Fruit fly (Drosophila melanogaster) whole organism, embryonic: Measurements from ENCODE around the gene CheB93b.
A peak's percentile ranks its signal among the peaks of the same experiment; 100 is the strongest.

Experiments
- Bdp1 ChIP-seq: fragments of 200-800 bp; sonication (Bioruptor generic); optimal IDR thresholded peaks from 3 replicates; lab custom pipeline; 2016; ENCODE audit warnings: missing biosample characterization, missing genetic modification characterization
- CG1024 ChIP-seq: fragments of 200-800 bp; sonication (Bioruptor generic); IDR thresholded peaks from 2 replicates; pipeline ENCODE4 v1.3.6; 2022; ENCODE audit warnings: missing biosample characterization, missing genetic modification characterization
- CG12744 ChIP-seq: fragments of 200-800 bp; sonication (Bioruptor generic); optimal IDR thresholded peaks from 2 replicates; lab custom pipeline; 2016; ENCODE audit warnings: missing biosample characterization, missing genetic modification characterization
- CG2199 ChIP-seq: fragments of 200-800 bp; sonication (Bioruptor generic); IDR thresholded peaks from 3 replicates; pipeline ENCODE4 v1.3.6; 2022; ENCODE audit warnings: missing biosample characterization, missing genetic modification characterization
- CG31388 ChIP-seq: fragments of 200-800 bp; sonication (Bioruptor generic); optimal IDR thresholded peaks from 2 replicates; lab custom pipeline; 2016; ENCODE audit warnings: missing biosample characterization, missing genetic modification characterization
- CG31441 ChIP-seq: fragments of 200-800 bp; sonication (Bioruptor generic); IDR thresholded peaks from 2 replicates; pipeline ENCODE4 v1.3.6; 2022; ENCODE audit warnings: missing biosample characterization, missing genetic modification characterization
- CG32767 ChIP-seq: fragments of 200-800 bp; sonication (Bioruptor generic); IDR thresholded peaks from 2 replicates; pipeline ENCODE4 v1.3.6; 2022; ENCODE audit warnings: missing biosample characterization, missing genetic modification characterization
- CG42726 ChIP-seq: fragments of 200-800 bp; sonication (Bioruptor generic); IDR thresholded peaks from 2 replicates; pipeline ENCODE4 v1.3.6; 2022; ENCODE audit warnings: missing biosample characterization, missing genetic modification characterization; ENCODE audit not compliant: partially characterized antibody
- CG4404 ChIP-seq: fragments of 200-800 bp; sonication (Bioruptor generic); IDR thresholded peaks from 2 replicates; pipeline ENCODE4 v1.3.6; 2022; ENCODE audit warnings: missing biosample characterization, missing genetic modification characterization
- CG6175 ChIP-seq: fragments of 200-800 bp; sonication (Bioruptor generic); IDR thresholded peaks from 3 replicates; pipeline ENCODE4 v1.3.6; 2022; ENCODE audit warnings: missing biosample characterization, missing genetic modification characterization
- CG7987 ChIP-seq: fragments of 200-800 bp; sonication (Bioruptor generic); optimal IDR thresholded peaks from 2 replicates; lab custom pipeline; 2018; ENCODE audit warnings: missing biosample characterization, mild to moderate bottlenecking, missing genetic modification characterization, moderate library complexity
- CG8281 ChIP-seq: fragments of 200-800 bp; sonication (Bioruptor generic); optimal IDR thresholded peaks from 2 replicates; lab custom pipeline; 2018; ENCODE audit warnings: missing biosample characterization, mild to moderate bottlenecking, missing genetic modification characterization, moderate library complexity
- CG9932 ChIP-seq: fragments of 200-800 bp; sonication (Bioruptor generic); IDR thresholded peaks from 2 replicates; pipeline ENCODE4 v1.3.6; 2022; ENCODE audit warnings: missing biosample characterization, missing genetic modification characterization
- CoRest ChIP-seq: fragments of 200-800 bp; sonication (Bioruptor generic); optimal IDR thresholded peaks from 3 replicates; lab custom pipeline; 2018; ENCODE audit warnings: missing biosample characterization, mild to moderate bottlenecking, missing genetic modification characterization, moderate library complexity
- D ChIP-seq, 2 experiments: fragments of 200-800 bp in 1 of 2; fragments of >200 bp in 1 of 2; sonication (Bioruptor generic) in 1 of 2; optimal IDR thresholded peaks; 2 replicates in 1 of 2; 3 replicates in 1 of 2; lab custom pipeline; 2017; ENCODE audit warnings: mild to moderate bottlenecking in 1 of 2, missing biosample characterization in 1 of 2, missing genetic modification characterization in 1 of 2, missing genetic modification reagents in 1 of 2
- D19A ChIP-seq: fragments of 200-800 bp; optimal IDR thresholded peaks from 3 replicates; lab custom pipeline; 2019; ENCODE audit warnings: missing biosample characterization, mild to moderate bottlenecking, missing genetic modification characterization, moderate library complexity
- Dll ChIP-seq: fragments of 200-800 bp; sonication (Bioruptor generic); IDR thresholded peaks from 4 replicates; pipeline ENCODE4 v1.3.6; 2022; ENCODE audit warnings: missing biosample characterization, missing genetic modification characterization; ENCODE audit not compliant: partially characterized antibody
- Dref ChIP-seq: fragments of 200-800 bp; sonication (Bioruptor generic); IDR thresholded peaks from 2 replicates; pipeline ENCODE4 v1.3.6; 2022; ENCODE audit warnings: missing biosample characterization, missing genetic modification characterization
- E2f2 ChIP-seq: fragments of 200-800 bp; sonication (Bioruptor generic); IDR thresholded peaks from 2 replicates; pipeline ENCODE4 v1.3.6; 2022; ENCODE audit warnings: missing biosample characterization, missing genetic modification characterization
- Ets65A ChIP-seq: fragments of 200-800 bp; sonication (Bioruptor generic); peaks from one replicate; lab custom pipeline; 2016; ENCODE audit warnings: missing biosample characterization, missing genetic modification characterization
- Gsc ChIP-seq: fragments of 200-800 bp; sonication (Bioruptor generic); IDR thresholded peaks from 2 replicates; pipeline ENCODE4 v1.3.6; 2022; ENCODE audit warnings: missing biosample characterization, missing genetic modification characterization
- HLHmδ ChIP-seq: fragments of 200-800 bp; sonication (Bioruptor generic); optimal IDR thresholded peaks from 2 replicates; lab custom pipeline; 2018; ENCODE audit warnings: missing biosample characterization, mild to moderate bottlenecking, missing genetic modification characterization, moderate library complexity
- MESR4 ChIP-seq: fragments of 200-800 bp; sonication (Bioruptor generic); optimal IDR thresholded peaks from 2 replicates; lab custom pipeline; 2018; ENCODE audit warnings: missing biosample characterization, mild to moderate bottlenecking, missing genetic modification characterization, moderate library complexity
- Scr ChIP-seq: fragments of 200-800 bp; sonication (Bioruptor generic); IDR thresholded peaks from 2 replicates; pipeline ENCODE4 v1.3.6; 2022; ENCODE audit warnings: missing biosample characterization, missing genetic modification characterization; ENCODE audit not compliant: partially characterized antibody
- al ChIP-seq: fragments of 200-800 bp; sonication (Bioruptor generic); IDR thresholded peaks from 2 replicates; pipeline ENCODE4 v1.3.6; 2022; ENCODE audit warnings: missing biosample characterization, missing genetic modification characterization
- ap ChIP-seq: fragments of 200-800 bp; sonication (Bioruptor generic); IDR thresholded peaks from 2 replicates; pipeline ENCODE4 v1.3.6; 2022; ENCODE audit warnings: missing biosample characterization, missing genetic modification characterization
- ara ChIP-seq: fragments of 200-800 bp; sonication (Bioruptor generic); IDR thresholded peaks from 2 replicates; pipeline ENCODE4 v1.3.6; 2022; ENCODE audit warnings: missing biosample characterization, missing genetic modification characterization
- ci ChIP-seq: fragments of 200-800 bp; sonication (Bioruptor generic); IDR thresholded peaks from 3 replicates; pipeline ENCODE4 v1.3.6; 2022; ENCODE audit warnings: missing biosample characterization, missing genetic modification characterization
- hkb ChIP-seq, 2 experiments: fragments of 200-800 bp in 1 of 2; fragments of >200 bp in 1 of 2; sonication (Bioruptor generic) in 1 of 2; IDR thresholded peaks in 1 of 2; optimal IDR thresholded peaks in 1 of 2; 2 replicates each; pipeline versions ENCODE4 v1.3.6 to Lab custom; 2017 to 2022; ENCODE audit warnings: missing biosample characterization in 1 of 2, missing genetic modification characterization in 1 of 2
- klu ChIP-seq: fragments of 200-800 bp; sonication (Bioruptor generic); IDR thresholded peaks from 2 replicates; pipeline ENCODE4 v1.3.6; 2022; ENCODE audit warnings: missing biosample characterization, missing genetic modification characterization
- knrl ChIP-seq: fragments of 200-800 bp; sonication (Bioruptor generic); IDR thresholded peaks from 3 replicates; pipeline ENCODE4 v1.3.6; 2022; ENCODE audit warnings: missing biosample characterization, missing genetic modification characterization; ENCODE audit not compliant: partially characterized antibody
- lab ChIP-seq: fragments of 200-800 bp; sonication (Bioruptor generic); optimal IDR thresholded peaks from 3 replicates; lab custom pipeline; 2017; ENCODE audit warnings: missing biosample characterization, missing genetic modification characterization, mild to moderate bottlenecking, moderate library complexity, missing genetic modification reagents
- lbe ChIP-seq: fragments of 200-800 bp; sonication (Bioruptor generic); optimal IDR thresholded peaks from 2 replicates; lab custom pipeline; 2016; ENCODE audit warnings: missing biosample characterization, mild to moderate bottlenecking, missing genetic modification characterization
- mirr ChIP-seq: fragments of 200-800 bp; sonication (Bioruptor generic); optimal IDR thresholded peaks from 3 replicates; lab custom pipeline; 2018; ENCODE audit warnings: missing biosample characterization, mild to moderate bottlenecking, missing genetic modification characterization
- pan ChIP-seq, 4 experiments: fragments of >200 bp in 3 of 4; fragments of 200-800 bp in 1 of 4; sonication (Bioruptor generic) in 1 of 4; optimal IDR thresholded peaks in 3 of 4; IDR thresholded peaks in 1 of 4; 2 replicates each; pipeline versions ENCODE4 v1.3.6 to Lab custom; 2017 to 2022; ENCODE audit warnings: missing biosample characterization in 2 of 4, missing genetic modification characterization in 2 of 4, mixed read lengths in 1 of 4
- prd ChIP-seq, 3 experiments: fragments of >200 bp in 2 of 3; fragments of 200-800 bp in 1 of 3; sonication (Bioruptor generic) in 1 of 3; optimal IDR thresholded peaks in 2 of 3; IDR thresholded peaks in 1 of 3; 2 replicates in 2 of 3; 3 replicates in 1 of 3; pipeline versions ENCODE4 v1.3.6 to Lab custom; 2017 to 2022; ENCODE audit warnings: missing biosample characterization in 1 of 3, missing genetic modification characterization in 1 of 3
- pzg ChIP-seq: fragments of 200-800 bp; sonication (Bioruptor generic); optimal IDR thresholded peaks from 3 replicates; lab custom pipeline; 2018; ENCODE audit warnings: missing biosample characterization, mild to moderate bottlenecking, missing genetic modification characterization, moderate library complexity
- ranshi ChIP-seq: fragments of 200-800 bp; sonication (Bioruptor generic); IDR thresholded peaks from 2 replicates; pipeline ENCODE4 v1.3.6; 2022; ENCODE audit warnings: missing biosample characterization, missing genetic modification characterization
- sr ChIP-seq: fragments of 200-800 bp; sonication (Bioruptor generic); IDR thresholded peaks from 3 replicates; pipeline ENCODE4 v1.3.6; 2022; ENCODE audit warnings: missing biosample characterization, missing genetic modification characterization
- tin ChIP-seq: fragments of 200-800 bp; sonication (Bioruptor generic); optimal IDR thresholded peaks from 3 replicates; lab custom pipeline; 2016; ENCODE audit warnings: missing biosample characterization, missing genetic modification characterization
- trem ChIP-seq: fragments of 200-800 bp; optimal IDR thresholded peaks from 3 replicates; lab custom pipeline; 2019; ENCODE audit warnings: missing biosample characterization, mild to moderate bottlenecking, missing genetic modification characterization, moderate library complexity
- ttk ChIP-seq: fragments of 200-800 bp; sonication (Bioruptor generic); IDR thresholded peaks from 2 replicates; pipeline ENCODE4 v2.1.2; 2022; ENCODE audit warnings: missing biosample characterization, missing genetic modification characterization

CheB93b gene

DNA sequence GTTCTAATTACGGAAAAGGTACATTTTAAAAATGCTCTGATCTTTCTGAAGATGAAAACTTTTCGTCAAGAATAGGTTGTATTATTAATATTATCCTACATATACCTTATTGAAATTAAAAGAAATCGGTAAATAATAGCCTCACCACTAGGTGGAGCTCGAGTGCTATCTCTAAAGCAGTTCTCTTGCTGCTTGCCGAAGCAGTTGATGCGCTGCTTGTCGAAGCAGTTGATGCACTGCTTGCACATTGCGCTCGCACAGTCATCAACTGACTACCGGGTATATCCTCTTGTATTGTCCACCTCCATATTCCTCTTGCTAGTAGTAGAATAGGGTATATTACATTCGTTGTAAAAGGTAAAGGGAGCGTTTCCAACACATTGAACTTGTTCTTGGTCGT is 551 bp upstream of the CheB93b start (continued):
- peak; percentile 24; the same call in 1 of the 2 replicates for TF ChIP-seq al
- TF ChIP-seq mirr (GFP tag; lab: Kevin White, UChicago) = no peak
- peak; percentile 12; the same call in 1 of the 2 replicates for TF ChIP-seq ranshi (GFP tag; lab: Robert Waterston, UW)
- TF ChIP-seq Gsc (GFP tag; lab: Robert Waterston, UW) = no peak
- no peak for TF ChIP-seq CG31388 (GFP tag; lab: Kevin White, UChicago)
- no peak for TF ChIP-seq D (optimal IDR thresholded peaks at IDR 0.05; lab: Kevin White, UChicago)
- no peak for TF ChIP-seq D (GFP tag; optimal IDR thresholded peaks at IDR 0.05; lab: Kevin White, UChicago)
- TF ChIP-seq CG9932 (GFP tag; lab: Robert Waterston, UW) = peak; percentile 50
- TF ChIP-seq CG8281 (tag; lab: Kevin White, UChicago) = no peak
- TF ChIP-seq MESR4 (GFP tag; lab: Kevin White, UChicago) = no peak
- peak; percentile 25 for TF ChIP-seq CoRest (tag; lab: Kevin White, UChicago)
- 0 out of 2 replicates have a peak, but pooled peaks have one; percentile 27 for TF ChIP-seq Scr (GFP tag; lab: Robert Waterston, UW)
- 0 out of 2 replicates have a peak, but pooled peaks have one; percentile 11 for TF ChIP-seq klu
- TF ChIP-seq D19A (tag; lab: Kevin White, UChicago) = peak; percentile 60
- TF ChIP-seq CG2199 (GFP tag; lab: Robert Waterston, UW) = peak; percentile 99
- TF ChIP-seq tin (GFP tag; lab: Kevin White, UChicago) = peak; percentile 15
- no peak for TF ChIP-seq ara (GFP tag; lab: Robert Waterston, UW)
- TF ChIP-seq Ets65A (GFP tag; lab: Kevin White, UChicago) = peak; percentile 93
- TF ChIP-seq Bdp1 (GFP tag; lab: Kevin White, UChicago) = peak; percentile 21
- no peak for TF ChIP-seq lab (GFP tag; lab: Kevin White, UChicago)
- peak; percentile 33 for TF ChIP-seq trem (tag; lab: Kevin White, UChicago)
- TF ChIP-seq ci = 0 out of 3 replicates have a peak, but pooled peaks have one; percentile 22
- peak; percentile 16; the same call in 1 of the 2 replicates for TF ChIP-seq CG1024 (GFP tag; lab: Robert Waterston, UW)
- no peak for TF ChIP-seq CG32767
- 0 out of 3 replicates have a peak, but pooled peaks have one; percentile 26 for TF ChIP-seq CG6175 (GFP tag; lab: Robert Waterston, UW)
- no peak for TF ChIP-seq Dll (GFP tag; lab: Robert Waterston, UW)
- TF ChIP-seq CG31441 (GFP tag; lab: Robert Waterston, UW) = no peak
- peak; percentile 30 for TF ChIP-seq pzg (GFP tag; lab: Kevin White, UChicago)
- no peak for TF ChIP-seq CG12744
- peak; percentile 53 for TF ChIP-seq hkb (optimal IDR thresholded peaks at IDR 0.05; lab: Kevin White, UChicago)
- no peak for TF ChIP-seq hkb (GFP tag; IDR thresholded peaks at IDR 0.05; lab: Robert Waterston, UW)
- TF ChIP-seq sr (GFP tag; lab: Robert Waterston, UW) = no peak
- TF ChIP-seq prd (optimal IDR thresholded peaks at IDR 0.05; lab: Kevin White, UChicago) = no peak
- TF ChIP-seq prd (GFP tag; IDR thresholded peaks at IDR 0.05; lab: Robert Waterston, UW) = peak; percentile 37; the same call in 1 of the 3 replicates
- no peak for TF ChIP-seq CG7987
- peak; percentile 11 for TF ChIP-seq HLHmδ
- TF ChIP-seq Dref (GFP tag; lab: Robert Waterston, UW) = peak; percentile 39
- TF ChIP-seq ttk = peak; percentile 15; the same call in 1 of the 2 replicates
- peak; percentile 81; the same call in 2 of the 3 replicates for TF ChIP-seq knrl (GFP tag; lab: Robert Waterston, UW)
- TF ChIP-seq CG42726 (GFP tag; lab: Robert Waterston, UW) = peak; percentile 95
- no peak for TF ChIP-seq lbe (GFP tag; lab: Kevin White, UChicago)
- no peak for TF ChIP-seq ap (GFP tag; lab: Robert Waterston, UW)
- peak; percentile 54; the same call in 1 of the 2 replicates for TF ChIP-seq E2f2 (GFP tag; lab: Robert Waterston, UW)
- no peak for TF ChIP-seq CG4404 (GFP tag; lab: Robert Waterston, UW)
- TF ChIP-seq pan (optimal IDR thresholded peaks at IDR 0.05; lab: Kevin White, UChicago) = no peak
- TF ChIP-seq pan (GFP tag; optimal IDR thresholded peaks at IDR 0.05 in 1 of 2, IDR thresholded peaks at IDR 0.05 in 1 of 2) = peak in 1 of 2 experiments; percentile 24
